Fruit fly (Drosophila melanogaster): ENCODE data around the gene CG10252.

CG10252 gene

DNA sequence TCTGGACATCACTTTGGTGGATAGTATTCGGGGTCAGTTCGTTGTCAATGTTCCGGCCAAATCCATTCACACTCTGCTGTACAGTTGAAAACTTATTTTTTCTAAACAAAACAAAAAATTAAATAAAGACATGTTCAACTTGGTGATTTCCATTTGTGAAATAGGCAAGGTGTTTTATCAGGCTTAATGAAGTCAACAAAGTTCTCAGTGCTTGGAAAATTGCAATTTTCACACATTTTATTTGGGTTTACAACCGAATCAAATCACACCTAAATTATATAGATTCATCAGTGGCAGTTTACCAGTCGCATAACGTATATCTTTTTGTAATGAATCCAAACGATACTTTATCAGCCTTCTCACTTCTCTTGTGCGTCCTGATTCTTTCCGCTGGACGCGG lies 6.4 kb upstream of the CG10252 start, which contains the start of gene Qsox4:
Gene Qsox4, plus strand, starts transcription at position 301 of the 400 bp plus-strand sequence.
- TF ChIP-seq dac (GFP tag; optimal IDR thresholded peaks at IDR 0.05) (no peak), Sox15 (GFP tag; optimal IDR thresholded peaks at IDR 0.05) (no peak), spab (GFP tag; optimal IDR thresholded peaks at IDR 0.05) (no peak), CG11902 (GFP tag; optimal IDR thresholded peaks at IDR 0.05) (no peak), CG4318 (GFP tag; optimal IDR thresholded peaks at IDR 0.05) (no peak), CG32006 (GFP tag; optimal IDR thresholded peaks at IDR 0.05) (no peak), Eip78C (GFP tag) (no peak), Met (GFP tag; optimal IDR thresholded peaks at IDR 0.05) (no peak), CG10631 (GFP tag; optimal IDR thresholded peaks at IDR 0.05) (no peak), CG6792 (GFP tag; optimal IDR thresholded peaks at IDR 0.05) (no peak), svp (GFP tag) (no peak), CG16779 (tag; optimal IDR thresholded peaks at IDR 0.05) (no peak), CG6276 (GFP tag; optimal IDR thresholded peaks at IDR 0.05) (no peak), CG6163 (GFP tag; IDR thresholded peaks at IDR 0.05) (no peak), CG3032 (tag; optimal IDR thresholded peaks at IDR 0.05) (no peak), Eip75B (GFP tag; optimal IDR thresholded peaks at IDR 0.05) (no peak), CG7368 (GFP tag; optimal IDR thresholded peaks at IDR 0.05) (no peak), CG3919 (GFP tag; optimal IDR thresholded peaks at IDR 0.05) (no peak)

DNA sequence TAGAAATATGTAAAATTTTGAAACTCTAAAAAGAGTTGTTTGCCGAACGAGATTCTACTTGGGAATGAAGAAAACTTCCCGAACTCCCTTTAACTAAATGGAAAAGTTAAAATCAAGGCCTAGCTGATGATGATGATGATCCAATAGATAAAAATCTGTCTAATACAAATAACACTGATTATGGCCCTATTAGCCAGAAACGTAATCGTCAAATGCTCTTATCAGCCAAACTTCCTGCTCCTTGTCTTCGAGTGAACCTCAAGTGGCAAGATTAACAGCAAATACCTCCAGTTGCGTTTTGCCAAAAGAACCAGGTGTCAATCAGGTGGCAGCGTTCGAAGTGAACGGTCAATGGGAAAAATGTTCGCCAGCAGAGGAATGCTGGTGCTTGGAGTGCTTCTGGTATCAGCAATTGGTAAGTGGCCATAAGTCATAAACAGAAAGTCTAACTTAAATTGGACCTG lies 4.3 kb upstream of the CG10252 start, which contains the start of the genes CG31468 and Gba1a:
Gene CG31468, minus strand, starts transcription at position 51 of the 464 bp plus-strand sequence.
Gene Gba1a, plus strand, starts transcription at position 318 of the 464 bp plus-strand sequence.
- TF ChIP-seq Gug (GFP tag; IDR thresholded peaks at IDR 0.05) (no peak), vri (GFP tag; optimal IDR thresholded peaks at IDR 0.05) (peak; percentile 82)

DNA sequence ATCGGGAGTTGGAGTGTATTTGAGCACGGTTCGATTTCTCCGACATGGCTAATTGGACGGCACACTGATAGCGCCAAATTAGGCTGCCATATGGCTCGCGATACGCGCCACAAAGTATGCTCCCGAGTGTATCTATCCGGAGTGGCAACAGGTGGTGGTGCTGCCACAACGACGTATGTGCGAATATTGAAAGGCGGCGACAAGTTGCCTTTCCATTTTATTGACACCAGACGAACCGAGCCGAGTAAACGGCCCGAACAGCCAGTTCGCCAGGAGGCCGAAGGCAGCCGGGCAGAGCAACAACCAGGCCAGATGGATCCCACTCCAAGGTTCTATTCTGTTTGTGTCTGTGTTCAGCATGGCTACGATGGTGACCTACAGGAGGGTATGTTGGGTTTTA lies 2.8 kb upstream of the CG10252 start, which contains the start of gene prt:
Gene prt, minus strand, starts transcription at position 193 of the 400 bp plus-strand sequence.
- TF ChIP-seq CG34406 (GFP tag; optimal IDR thresholded peaks at IDR 0.05) (no peak), Gug (GFP tag; IDR thresholded peaks at IDR 0.05) (no peak), fd85E (GFP tag; optimal IDR thresholded peaks at IDR 0.05) (no peak), salr (GFP tag; optimal IDR thresholded peaks at IDR 0.05) (no peak), CG15336 (GFP tag; IDR thresholded peaks at IDR 0.05) (no peak), ss (GFP tag; optimal IDR thresholded peaks at IDR 0.05) (no peak), CG4318 (GFP tag; optimal IDR thresholded peaks at IDR 0.05) (no peak), CG6808 (GFP tag; optimal IDR thresholded peaks at IDR 0.05) (no peak), Sox14 (GFP tag; optimal IDR thresholded peaks at IDR 0.05) (no peak), net (GFP tag; optimal IDR thresholded peaks at IDR 0.05) (no peak), OdsH (GFP tag; optimal IDR thresholded peaks at IDR 0.05) (no peak), acj6 (GFP tag; optimal IDR thresholded peaks at IDR 0.05) (no peak), Met (GFP tag; optimal IDR thresholded peaks at IDR 0.05) (no peak), CG3032 (tag; optimal IDR thresholded peaks at IDR 0.05) (no peak), CG11762 (GFP tag; optimal IDR thresholded peaks at IDR 0.05; ENCODE audit: insufficient read depth) (no peak), CG31627 (GFP tag; optimal IDR thresholded peaks at IDR 0.05) (no peak)

DNA sequence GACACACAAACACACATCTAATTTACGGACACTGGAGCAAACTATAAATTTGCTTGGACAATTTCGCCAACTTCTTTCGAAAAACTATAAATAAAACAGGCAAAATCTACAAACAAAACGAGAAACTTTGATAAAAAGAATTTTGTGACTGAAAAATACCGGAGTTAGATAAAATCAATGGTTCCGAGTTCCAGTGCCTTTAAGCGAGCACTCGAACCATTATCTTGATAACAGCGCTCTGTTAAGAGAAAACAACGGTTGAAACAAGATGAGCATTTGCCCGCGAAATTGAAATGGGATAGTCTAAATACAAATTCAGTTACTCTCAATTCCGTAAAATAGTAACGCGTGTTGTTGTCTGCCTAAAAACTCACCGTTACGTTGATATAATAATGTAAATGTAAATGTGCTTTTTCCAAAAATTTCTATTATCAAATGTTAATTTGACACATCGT lies 1.4 kb downstream of the CG10252 start, which contains the start of gene CG10254:
Gene CG10254, minus strand, starts transcription at position 405 of the 455 bp plus-strand sequence.
- no peak for TF ChIP-seq Blimp-1 (GFP tag; optimal IDR thresholded peaks at IDR 0.05)
- TF ChIP-seq vri (GFP tag; optimal IDR thresholded peaks at IDR 0.05): no peak
- no peak for TF ChIP-seq cyc (GFP tag; optimal IDR thresholded peaks at IDR 0.05)
- no peak for TF ChIP-seq fd59A (GFP tag; optimal IDR thresholded peaks at IDR 0.05)
- TF ChIP-seq acj6 (GFP tag; optimal IDR thresholded peaks at IDR 0.05): no peak
- no peak for TF ChIP-seq Smox (GFP tag; optimal IDR thresholded peaks at IDR 0.05)
- TF ChIP-seq esn (GFP tag; optimal IDR thresholded peaks at IDR 0.05): no peak
- no peak for TF ChIP-seq lz (GFP tag; optimal IDR thresholded peaks at IDR 0.05)
- TF ChIP-seq spab (GFP tag; optimal IDR thresholded peaks at IDR 0.05): no peak
- no peak for TF ChIP-seq eg (GFP tag; IDR thresholded peaks at IDR 0.05)
- no peak for TF ChIP-seq CG9139 (GFP tag; optimal IDR thresholded peaks at IDR 0.05)
- TF ChIP-seq Hr4 (GFP tag; optimal IDR thresholded peaks at IDR 0.05): no peak
- TF ChIP-seq Ets96B (tag; optimal IDR thresholded peaks at IDR 0.05): no peak
